Worm (Caenorhabditis elegans): ENCODE results near the gene pgap-2.

Gene pgap-2

ce11 chrIII:4720620-4721227, 15.4 kb downstream of the pgap-2 start, which contains the start of gene emb-5 (continued):
- TF ChIP-seq unc-98 (GFP tag; IDR thresholded peaks at IDR 0.05) = no peak
- peak; percentile 58; the same call in 1 of the 2 replicates for TF ChIP-seq grh-1 (GFP tag; IDR thresholded peaks at IDR 0.05)
- TF ChIP-seq pqm-1 (tag; optimal IDR thresholded peaks at IDR 0.05) = no peak
- peak; percentile 0 for TF ChIP-seq lir-3 (tag; optimal IDR thresholded peaks at IDR 0.05; ENCODE audit: poor library complexity)
- TF ChIP-seq nhr-28 (tag; optimal IDR thresholded peaks at IDR 0.05) = no peak
- peak; percentile 62 for TF ChIP-seq lin-13 (GFP tag; optimal IDR thresholded peaks at IDR 0.05)
- no peak for TF ChIP-seq hpl-2 (GFP tag; optimal IDR thresholded peaks at IDR 0.05)
- no peak for TF ChIP-seq ets-5 (GFP tag; IDR thresholded peaks at IDR 0.05)
- TF ChIP-seq sup-37 (GFP tag; optimal IDR thresholded peaks at IDR 0.05) = peak; percentile 36
- peak; percentile 62 for TF ChIP-seq fkh-8 (tag; optimal IDR thresholded peaks at IDR 0.05)
- no peak for TF ChIP-seq lin-14 (GFP tag; optimal IDR thresholded peaks at IDR 0.05)
- TF ChIP-seq rnt-1 (tag; optimal IDR thresholded peaks at IDR 0.05) = peak; percentile 86
- TF ChIP-seq fos-1 (tag; optimal IDR thresholded peaks at IDR 0.05) = peak; percentile 39
- no peak for TF ChIP-seq aha-1 (tag; optimal IDR thresholded peaks at IDR 0.05)
- peak; percentile 72 for TF ChIP-seq xbp-1 (tag; optimal IDR thresholded peaks at IDR 0.05)
- TF ChIP-seq F16B12.6 (tag; optimal IDR thresholded peaks at IDR 0.05) = peak; percentile 58
- peak; percentile 95 to 97 (median 96) for TF ChIP-seq dpl-1 (GFP tag; optimal IDR thresholded peaks at IDR 0.05)
- TF ChIP-seq unc-130 (tag; optimal IDR thresholded peaks at IDR 0.05) = no peak
- no peak for TF ChIP-seq mep-1 (tag; optimal IDR thresholded peaks at IDR 0.05)
- TF ChIP-seq lin-35 (GFP tag; optimal IDR thresholded peaks at IDR 0.05) = peak; percentile 96 to 98
- TF ChIP-seq blmp-1 (tag; optimal IDR thresholded peaks at IDR 0.05) = no peak
- no peak for TF ChIP-seq ceh-8 (GFP tag; optimal IDR thresholded peaks at IDR 0.05)
- TF ChIP-seq nhr-19 (GFP tag; conservative IDR thresholded peaks at IDR 0.05) = peak; percentile 76
- TF ChIP-seq snpc-4 (tag; optimal IDR thresholded peaks at IDR 0.05) = no peak
- no peak for TF ChIP-seq zag-1 (tag; optimal IDR thresholded peaks at IDR 0.05)
- TF ChIP-seq nhr-11 (tag; optimal IDR thresholded peaks at IDR 0.05) = no peak
- no peak for TF ChIP-seq nhr-76 (tag; optimal IDR thresholded peaks at IDR 0.05)
- peak; percentile 77 for TF ChIP-seq nhr-47 (tag; optimal IDR thresholded peaks at IDR 0.05)
- TF ChIP-seq nhr-20 (tag; optimal IDR thresholded peaks at IDR 0.05) = peak; percentile 67
- no peak for TF ChIP-seq ztf-11 (tag; optimal IDR thresholded peaks at IDR 0.05)
- no peak for TF ChIP-seq zip-4 (GFP tag; optimal IDR thresholded peaks at IDR 0.05)
- TF ChIP-seq mef-2 (tag; optimal IDR thresholded peaks at IDR 0.05) = no peak

- TF ChIP-seq blmp-1 (tag; optimal IDR thresholded peaks at IDR 0.05) (peak; percentile 38), fkh-4 (tag; optimal IDR thresholded peaks at IDR 0.05; ENCODE audit: borderline replicate concordance) (no peak), alr-1 (tag; optimal IDR thresholded peaks at IDR 0.05; ENCODE audit: borderline replicate concordance) (no peak), ama-1 (optimal IDR thresholded peaks at IDR 0.05) (no peak), nhr-77 (tag; optimal IDR thresholded peaks at IDR 0.05) (peak; percentile 69), Y116A8C.19 (tag; optimal IDR thresholded peaks at IDR 0.05; ENCODE audit: borderline replicate concordance) (no peak), ceh-8 (GFP tag; optimal IDR thresholded peaks at IDR 0.05) (peak; percentile 62), skn-1 (tag; optimal IDR thresholded peaks at IDR 0.05) (peak; percentile 75), efl-3 (GFP tag; optimal IDR thresholded peaks at IDR 0.05) (no peak), pax-3 (tag; optimal IDR thresholded peaks at IDR 0.05) (peak; percentile 49), zag-1 (tag; optimal IDR thresholded peaks at IDR 0.05) (peak; percentile 68), ceh-88 (GFP tag; IDR thresholded peaks at IDR 0.05) (no peak), sup-37 (GFP tag; optimal IDR thresholded peaks at IDR 0.05) (no peak), snu-23 (GFP tag; optimal IDR thresholded peaks at IDR 0.05) (peak; percentile 79), lin-39 (tag; optimal IDR thresholded peaks at IDR 0.05) (peak; percentile 46), jun-1 (tag; optimal IDR thresholded peaks at IDR 0.05) (peak; percentile 59), zip-4 (GFP tag; optimal IDR thresholded peaks at IDR 0.05) (no peak), unc-86 (tag; optimal IDR thresholded peaks at IDR 0.05) (peak; percentile 80), ztf-4 (tag; optimal IDR thresholded peaks at IDR 0.05) (no peak), nhr-84 (tag; optimal IDR thresholded peaks at IDR 0.05) (no peak), grh-1 (GFP tag; IDR thresholded peaks at IDR 0.05) (no peak), sox-4 (tag; optimal IDR thresholded peaks at IDR 0.05) (peak; percentile 20), nhr-47 (tag; optimal IDR thresholded peaks at IDR 0.05) (peak; percentile 79), nhr-28 (tag; optimal IDR thresholded peaks at IDR 0.05) (no peak), C04F5.9 (tag; optimal IDR thresholded peaks at IDR 0.05) (peak; percentile 31), irx-1 (tag; optimal IDR thresholded peaks at IDR 0.05) (peak; percentile 26), lir-3 (tag; optimal IDR thresholded peaks at IDR 0.05; ENCODE audit: poor library complexity) (peak; percentile 51), ceh-63 (GFP tag; optimal IDR thresholded peaks at IDR 0.05) (no peak), rnt-1 (tag; optimal IDR thresholded peaks at IDR 0.05) (peak; percentile 87), tlp-1 (tag; optimal IDR thresholded peaks at IDR 0.05) (no peak)
These were observed 16.4 kb downstream of the pgap-2 start, which contains the start of gene acy-1 for ce11 chrIII:4721750-4722149. acy-1 (plus strand) TSS chrIII:4722095.
